Worm (Caenorhabditis elegans) whole organism, early embryonic: ENCODE results near the gene tag-275.

Source experiments
- F13C5.2 ChIP-seq: sonication (generic microtip); optimal IDR thresholded peaks from 2 replicates; lab custom pipeline; 2017; ENCODE audit warnings: mild to moderate bottlenecking, missing genetic modification characterization, inconsistent platforms, missing compliant biosample characterization
- ama-1 ChIP-seq: fragments of 150-350 bp; optimal IDR thresholded peaks from 2 replicates; lab custom pipeline; 2014
- hnd-1 ChIP-seq: sonication (generic microtip); optimal IDR thresholded peaks from 2 replicates; lab custom pipeline; 2016; ENCODE audit warnings: missing genetic modification characterization, missing compliant biosample characterization
- scrt-1 ChIP-seq: fragments of 200-800 bp; sonication (Bioruptor generic); IDR thresholded peaks from 2 replicates; pipeline ENCODE4 v1.3.6; 2022; ENCODE audit warnings: missing genetic modification characterization, missing compliant biosample characterization
- sea-1 ChIP-seq: fragments of 200-800 bp; sonication (Bioruptor generic); conservative IDR thresholded peaks from 2 replicates; pipeline ENCODE4 v1.3.6; 2022; ENCODE audit warnings: missing genetic modification characterization, missing compliant biosample characterization

- no peak for TF ChIP-seq sea-1 (GFP tag; lab: Robert Waterston, UW)
- TF ChIP-seq hnd-1 (tag; lab: Kevin White, UChicago): no peak
- TF ChIP-seq ama-1 (lab: Kevin White, UChicago): no peak
- TF ChIP-seq scrt-1: no peak
- no peak for TF ChIP-seq F13C5.2 (tag; lab: Kevin White, UChicago)
These were observed 29.1 kb downstream of the tag-275 start for ce11 chrX:6121279-6121678.
